Fruit fly (Drosophila melanogaster) whole organism, wandering third instar larva: ENCODE measurements around the gene Fadd.

Experiments
- Mio ChIP-seq: sonication (Bioruptor generic); optimal IDR thresholded peaks from 2 replicates; lab custom pipeline; 2016; ENCODE audit warnings: missing biosample characterization, missing genetic modification characterization
- br ChIP-seq: fragments of 200-800 bp; sonication (Bioruptor generic); optimal IDR thresholded peaks from 2 replicates; lab custom pipeline; 2016; ENCODE audit warnings: missing biosample characterization, missing genetic modification characterization
- dl ChIP-seq, 2 experiments: fragments of 175-275, 200-275 bp in 1 of 2; fragments of 200-275 bp in 1 of 2; sonication (Bioruptor generic); optimal IDR thresholded peaks; lab custom pipeline; 2018; ENCODE audit warnings: mild to moderate bottlenecking in 2 of 2, missing biosample characterization in 2 of 2, missing genetic modification characterization in 2 of 2, moderate library complexity in 2 of 2; ENCODE audit not compliant: partially characterized antibody in 2 of 2, insufficient read depth in 1 of 2
- foxo ChIP-seq, 2 experiments: fragments of 200-800 bp; sonication (Bioruptor generic); optimal IDR thresholded peaks; 2 replicates in 1 of 2; 3 replicates in 1 of 2; lab custom pipeline; 2016 to 2017; ENCODE audit warnings: missing biosample characterization in 2 of 2, missing genetic modification characterization in 2 of 2
- h ChIP-seq: fragments of 200-800 bp; sonication (Bioruptor generic); optimal IDR thresholded peaks from 3 replicates; lab custom pipeline; 2016; ENCODE audit warnings: missing biosample characterization, mild to moderate bottlenecking, missing genetic modification characterization
- lola ChIP-seq: fragments of >200 bp; optimal IDR thresholded peaks from 2 replicates; lab custom pipeline; 2017; ENCODE audit warnings: missing biosample characterization, missing genetic modification characterization
- pan ChIP-seq: fragments of >200 bp; optimal IDR thresholded peaks from 2 replicates; lab custom pipeline; 2017
- psq ChIP-seq: fragments of 200-800 bp; sonication (Bioruptor generic); optimal IDR thresholded peaks from 3 replicates; lab custom pipeline; 2017; ENCODE audit warnings: missing biosample characterization, mild to moderate bottlenecking, missing genetic modification characterization, moderate library complexity
- rgr ChIP-seq: fragments of 200-800 bp; sonication (Bioruptor generic); optimal IDR thresholded peaks from 3 replicates; lab custom pipeline; 2016; ENCODE audit warnings: missing biosample characterization, mild to moderate bottlenecking, missing genetic modification characterization
- sage ChIP-seq: fragments of 200-800 bp; sonication (Bioruptor generic); optimal IDR thresholded peaks from 2 replicates; lab custom pipeline; 2016; ENCODE audit warnings: missing biosample characterization, mild to moderate bottlenecking, missing genetic modification characterization
- usp ChIP-seq: fragments of >200 bp; optimal IDR thresholded peaks from 2 replicates; lab custom pipeline; 2017; ENCODE audit warnings: missing biosample characterization, missing genetic modification characterization

- no peak for TF ChIP-seq br (GFP tag; lab: Kevin White, UChicago)
- TF ChIP-seq pan (lab: Kevin White, UChicago): no peak
- no peak for TF ChIP-seq Mio (GFP tag; lab: Kevin White, UChicago)
- no peak for TF ChIP-seq sage
- no peak for TF ChIP-seq psq (GFP tag; lab: Kevin White, UChicago)
- TF ChIP-seq foxo (GFP tag; optimal IDR thresholded peaks at IDR 0.05; lab: Kevin White, UChicago): peak in 1 of 2 experiments; percentile 7
- no peak for TF ChIP-seq lola (GFP tag; lab: Kevin White, UChicago)
- peak; percentile 19 for TF ChIP-seq h (GFP tag; lab: Kevin White, UChicago)
- no peak for TF ChIP-seq dl (GFP tag; optimal IDR thresholded peaks at IDR 0.05; lab: Kevin White, UChicago; ENCODE audit: insufficient read depth in 1 of 2, partially characterized antibody in 2 of 2)
- TF ChIP-seq rgr (GFP tag; lab: Kevin White, UChicago): peak; percentile 10
- TF ChIP-seq usp (GFP tag; lab: Kevin White, UChicago): no peak
Measured at dm6 chr3R:21992909-21993308, 41.3 kb upstream of the Fadd start.
